Worm (Caenorhabditis elegans): Measurements from ENCODE around the gene C44H9.5.

Gene C44H9.5

ce11 chrV:12885860-12886259 lies 36.2 kb upstream of the C44H9.5 start, which contains the start of gene glb-24:
TSS of gene glb-24 (minus strand) at chrV:12885960.
- no peak for TF ChIP-seq R02D3.7 (tag; optimal IDR thresholded peaks at IDR 0.05)
- no peak for TF ChIP-seq nhr-111 (GFP tag; optimal IDR thresholded peaks at IDR 0.05)
- TF ChIP-seq saeg-2 (GFP tag; IDR thresholded peaks at IDR 0.05) = no peak
- TF ChIP-seq mep-1 (tag; optimal IDR thresholded peaks at IDR 0.05) = no peak
- no peak for TF ChIP-seq vab-7 (GFP tag; IDR thresholded peaks at IDR 0.05)

- no peak for TF ChIP-seq madf-5 (GFP tag; IDR thresholded peaks at IDR 0.05)
- no peak for TF ChIP-seq aly-2 (tag; optimal IDR thresholded peaks at IDR 0.05)
- no peak for TF ChIP-seq attf-4 (tag; optimal IDR thresholded peaks at IDR 0.05)
- no peak for TF ChIP-seq daf-12 (tag; optimal IDR thresholded peaks at IDR 0.05)
- TF ChIP-seq spr-1 (tag; optimal IDR thresholded peaks at IDR 0.05) = no peak
- TF ChIP-seq lin-38 (GFP tag; IDR thresholded peaks at IDR 0.05) = no peak
- no peak for TF ChIP-seq zag-1 (tag; optimal IDR thresholded peaks at IDR 0.05)
- TF ChIP-seq dpl-1 (GFP tag; optimal IDR thresholded peaks at IDR 0.05) = no peak
- TF ChIP-seq aha-1 (tag) = peak; percentile 80
- TF ChIP-seq zip-2 (tag; optimal IDR thresholded peaks at IDR 0.05) = peak; percentile 5
Observed at ce11 chrV:12882370-12882769, 32.7 kb upstream of the C44H9.5 start.

ce11 chrV:12881396-12881795 lies 31.7 kb upstream of the C44H9.5 start:
- TF ChIP-seq R02D3.7 (tag; optimal IDR thresholded peaks at IDR 0.05) = no peak
- TF ChIP-seq egl-27 (tag; optimal IDR thresholded peaks at IDR 0.05) = no peak
- TF ChIP-seq aha-1 (tag) = peak; percentile 87

ce11 chrV:12879349-12879748 lies 29.7 kb upstream of the C44H9.5 start:
- TF ChIP-seq lin-38 (GFP tag; IDR thresholded peaks at IDR 0.05) (no peak), mxl-3 (GFP tag; optimal IDR thresholded peaks at IDR 0.05) (peak; percentile 51), hlh-11 (tag; optimal IDR thresholded peaks at IDR 0.05) (peak; percentile 32), nhr-28 (tag; optimal IDR thresholded peaks at IDR 0.05) (peak; percentile 39)

- TF ChIP-seq pqm-1 (tag; optimal IDR thresholded peaks at IDR 0.05) (peak; percentile 52), nhr-6 (tag; optimal IDR thresholded peaks at IDR 0.05) (peak; percentile 7), duxl-1 (tag; optimal IDR thresholded peaks at IDR 0.05; ENCODE audit: poor library complexity) (no peak), ceh-28 (tag; optimal IDR thresholded peaks at IDR 0.05) (no peak), ZK337.2 (GFP tag; IDR thresholded peaks at IDR 0.05) (no peak), hlh-11 (tag; optimal IDR thresholded peaks at IDR 0.05) (no peak), dmd-6 (GFP tag; IDR thresholded peaks at IDR 0.05) (peak; percentile 48; the same call in 1 of the 2 replicates), nhr-42 (GFP tag; IDR thresholded peaks at IDR 0.05) (no peak)
Observed at ce11 chrV:12877579-12877978, 27.9 kb upstream of the C44H9.5 start.

ce11 chrV:12876708-12877107 lies 27.0 kb upstream of the C44H9.5 start:
- TF ChIP-seq daf-8 (GFP tag; IDR thresholded peaks at IDR 0.05) (no peak), tra-1 (GFP tag; IDR thresholded peaks at IDR 0.05) (no peak), mep-1 (tag; optimal IDR thresholded peaks at IDR 0.05) (no peak), pha-4 (GFP tag; IDR thresholded peaks at IDR 0.05) (no peak), pha-4 (tag; optimal IDR thresholded peaks at IDR 0.05) (no peak), nhr-6 (tag; optimal IDR thresholded peaks at IDR 0.05) (no peak), daf-12 (tag; optimal IDR thresholded peaks at IDR 0.05) (no peak), madf-9 (GFP tag; conservative IDR thresholded peaks at IDR 0.05) (no peak), dve-1 (tag; optimal IDR thresholded peaks at IDR 0.05; ENCODE audit: insufficient read depth) (peak; percentile 46), F49E8.2 (tag; optimal IDR thresholded peaks at IDR 0.05; ENCODE audit: borderline replicate concordance) (no peak), snpc-4 (tag; optimal IDR thresholded peaks at IDR 0.05) (no peak), mdl-1 (tag; optimal IDR thresholded peaks at IDR 0.05) (peak in 1 of 2 experiments; percentile 20), Y5F2A.4 (GFP tag; optimal IDR thresholded peaks at IDR 0.05) (no peak), R02D3.7 (tag; optimal IDR thresholded peaks at IDR 0.05) (no peak), ceh-20 (GFP tag; IDR thresholded peaks at IDR 0.05) (no peak), ztf-11 (tag; optimal IDR thresholded peaks at IDR 0.05) (no peak), hif-1 (tag; optimal IDR thresholded peaks at IDR 0.05) (no peak), jun-1 (tag; optimal IDR thresholded peaks at IDR 0.05) (no peak), php-3 (GFP tag; IDR thresholded peaks at IDR 0.05) (no peak), hlh-30 (tag; optimal IDR thresholded peaks at IDR 0.05; ENCODE audit: insufficient read depth) (peak; percentile 60), zfp-2 (tag; optimal IDR thresholded peaks at IDR 0.05) (no peak), lir-3 (tag; optimal IDR thresholded peaks at IDR 0.05) (no peak)
